Worm (Caenorhabditis elegans): ENCODE results near the gene nhx-9.

The nhx-9 gene

DNA sequence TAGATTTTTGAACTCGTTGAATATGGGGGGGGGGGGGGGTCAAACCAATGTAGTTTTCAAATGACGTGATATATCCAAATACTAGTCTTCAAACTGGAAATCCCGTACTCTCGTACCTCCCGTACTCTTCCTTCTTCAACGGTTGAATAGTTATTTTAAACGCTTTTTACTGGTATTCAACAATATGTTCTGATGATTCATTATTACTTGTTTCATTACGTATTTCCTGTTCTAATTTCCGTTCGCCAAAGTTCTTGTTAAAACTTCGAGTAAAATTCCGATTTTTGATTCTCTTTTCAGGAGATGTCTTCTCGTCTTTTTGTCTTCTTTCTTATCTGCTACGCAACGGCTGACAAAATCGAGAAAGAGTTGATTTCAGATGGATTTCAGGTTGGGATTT is at the start of gene nhx-9:
TSS of gene nhx-9 (plus strand) at position 301 of the 400 bp plus-strand sequence.
- TF ChIP-seq elt-1 (tag; optimal IDR thresholded peaks at IDR 0.05), result no peak
- TF ChIP-seq ceh-9 (tag; optimal IDR thresholded peaks at IDR 0.05), result no peak
- no peak for TF ChIP-seq fkh-10 (GFP tag; optimal IDR thresholded peaks at IDR 0.05)
- TF ChIP-seq nhr-28 (tag; optimal IDR thresholded peaks at IDR 0.05), result no peak
- TF ChIP-seq lin-15B (tag; optimal IDR thresholded peaks at IDR 0.05), result no peak
- no peak for TF ChIP-seq nhr-23 (tag; optimal IDR thresholded peaks at IDR 0.05)

DNA sequence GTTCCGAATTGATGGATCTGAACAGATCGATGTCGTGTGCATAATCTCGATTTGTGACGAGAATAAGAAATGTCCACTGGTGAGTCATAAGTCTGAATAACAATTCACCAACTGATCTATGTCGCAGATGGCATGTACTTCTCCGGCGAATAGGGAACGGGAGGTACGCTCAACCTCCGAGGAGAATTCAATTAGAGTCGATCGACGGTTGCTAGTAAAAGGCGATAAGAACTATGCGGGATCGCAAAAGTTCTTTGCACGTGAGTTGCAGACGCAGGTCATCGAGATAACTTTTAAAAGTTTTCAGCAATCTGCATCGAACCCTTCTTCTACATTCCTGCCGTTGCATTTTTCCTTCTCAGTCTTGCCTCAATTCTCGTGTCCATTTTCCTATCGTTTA is 48.1 kb upstream of the nhx-9 start:
- TF ChIP-seq nhr-237 (tag; optimal IDR thresholded peaks at IDR 0.05), result no peak
- peak; percentile 77 for TF ChIP-seq elt-1 (tag; optimal IDR thresholded peaks at IDR 0.05)
- TF ChIP-seq nhr-77 (tag; optimal IDR thresholded peaks at IDR 0.05), result no peak
- TF ChIP-seq nhr-23 (tag; optimal IDR thresholded peaks at IDR 0.05), result peak; percentile 71
- no peak for TF ChIP-seq pha-4 (tag; optimal IDR thresholded peaks at IDR 0.05)
- TF ChIP-seq egl-27 (tag; optimal IDR thresholded peaks at IDR 0.05), result no peak
- TF ChIP-seq pqm-1 (tag; optimal IDR thresholded peaks at IDR 0.05), result no peak
- TF ChIP-seq snpc-4 (tag; optimal IDR thresholded peaks at IDR 0.05), result no peak

DNA sequence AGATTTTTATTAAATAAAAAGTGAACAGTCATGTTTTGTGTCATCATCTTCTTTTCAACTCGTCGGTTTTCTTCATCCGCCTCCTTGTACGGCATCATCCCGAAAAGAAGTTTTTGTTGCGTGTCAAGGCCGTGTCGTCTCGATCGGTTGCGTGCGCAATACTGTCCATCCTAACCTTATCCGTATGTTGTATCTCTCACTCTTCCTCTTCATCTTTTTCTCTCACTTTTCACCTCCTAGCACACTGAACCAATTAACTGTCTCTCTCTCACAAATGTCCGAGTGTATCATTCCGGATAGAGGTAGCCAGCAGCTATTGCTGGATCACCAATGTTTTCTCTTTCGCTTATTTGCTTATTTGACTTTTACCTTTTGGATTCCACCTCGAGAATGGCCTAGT is 47.2 kb upstream of the nhx-9 start:
- no peak for TF ChIP-seq egl-27 (tag; optimal IDR thresholded peaks at IDR 0.05)
- no peak for TF ChIP-seq nhr-28 (tag; optimal IDR thresholded peaks at IDR 0.05)
- no peak for TF ChIP-seq ztf-4 (tag; optimal IDR thresholded peaks at IDR 0.05)
- TF ChIP-seq unc-62 (GFP tag; optimal IDR thresholded peaks at IDR 0.05), result no peak
- TF ChIP-seq eor-1 (tag; optimal IDR thresholded peaks at IDR 0.05), result no peak
- TF ChIP-seq ceh-16 (tag; optimal IDR thresholded peaks at IDR 0.05), result no peak
- no peak for TF ChIP-seq fkh-2 (tag; optimal IDR thresholded peaks at IDR 0.05)
- no peak for TF ChIP-seq ceh-9 (tag; optimal IDR thresholded peaks at IDR 0.05)
- peak; percentile 44 for TF ChIP-seq nhr-25 (tag; optimal IDR thresholded peaks at IDR 0.05)
- peak; percentile 45 for TF ChIP-seq nhr-43 (tag; optimal IDR thresholded peaks at IDR 0.05; ENCODE audit: poor library complexity, severe bottlenecking)
- TF ChIP-seq nhr-77 (tag; optimal IDR thresholded peaks at IDR 0.05), result no peak
- TF ChIP-seq sea-2 (GFP tag; optimal IDR thresholded peaks at IDR 0.05), result no peak
- no peak for TF ChIP-seq jun-1 (tag; optimal IDR thresholded peaks at IDR 0.05)
- no peak for TF ChIP-seq lin-39 (tag; optimal IDR thresholded peaks at IDR 0.05)
- TF ChIP-seq pqm-1 (tag; optimal IDR thresholded peaks at IDR 0.05), result no peak
- TF ChIP-seq R02D3.7 (tag; optimal IDR thresholded peaks at IDR 0.05), result no peak
- TF ChIP-seq nhr-237 (tag; optimal IDR thresholded peaks at IDR 0.05), result no peak
- peak; percentile 92 for TF ChIP-seq nhr-23 (tag; optimal IDR thresholded peaks at IDR 0.05)
- no peak for TF ChIP-seq ztf-11 (tag; optimal IDR thresholded peaks at IDR 0.05)
- no peak for TF ChIP-seq egl-5 (tag; optimal IDR thresholded peaks at IDR 0.05)
- TF ChIP-seq nfya-1 (tag; optimal IDR thresholded peaks at IDR 0.05; ENCODE audit: insufficient read depth), result no peak
- TF ChIP-seq hmg-11 (tag; optimal IDR thresholded peaks at IDR 0.05), result no peak
- no peak for TF ChIP-seq mml-1 (tag; optimal IDR thresholded peaks at IDR 0.05)
- no peak for TF ChIP-seq ama-1 (optimal IDR thresholded peaks at IDR 0.05)

DNA sequence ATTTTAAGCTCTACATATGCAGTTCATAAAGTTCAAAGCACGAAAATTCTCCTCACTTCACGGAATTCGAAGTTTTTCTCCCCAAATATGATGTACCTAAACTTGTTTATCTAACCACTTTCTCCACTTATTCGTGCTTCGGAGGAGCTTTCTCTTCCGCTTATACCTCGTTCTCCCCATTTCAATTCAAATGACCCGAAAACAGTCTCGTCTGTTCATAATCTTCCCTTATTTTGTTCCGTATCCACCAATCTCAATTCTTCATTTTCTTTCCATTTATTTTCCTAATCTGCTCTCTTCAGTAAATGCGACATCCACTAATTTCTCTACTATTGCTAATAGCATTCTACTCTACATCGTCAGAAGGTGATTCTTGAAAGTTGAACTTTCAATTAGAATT is 45.4 kb upstream of the nhx-9 start, which contains the start of gene let-653:
TSS of gene let-653 (plus strand) at position 301 of the 400 bp plus-strand sequence.
- no peak for TF ChIP-seq aly-2 (tag; optimal IDR thresholded peaks at IDR 0.05)
- TF ChIP-seq lin-39 (tag; optimal IDR thresholded peaks at IDR 0.05), result no peak
- TF ChIP-seq pha-4 (tag; optimal IDR thresholded peaks at IDR 0.05), result no peak
- no peak for TF ChIP-seq ceh-16 (tag; optimal IDR thresholded peaks at IDR 0.05)
- TF ChIP-seq tbx-2 (tag; optimal IDR thresholded peaks at IDR 0.05), result no peak
- no peak for TF ChIP-seq ZK546.5 (tag; optimal IDR thresholded peaks at IDR 0.05)
- TF ChIP-seq ama-1 (optimal IDR thresholded peaks at IDR 0.05), result no peak
- TF ChIP-seq ceh-9 (tag; optimal IDR thresholded peaks at IDR 0.05), result no peak
- TF ChIP-seq ztf-4 (tag; optimal IDR thresholded peaks at IDR 0.05), result no peak
- TF ChIP-seq fkh-2 (tag; optimal IDR thresholded peaks at IDR 0.05), result no peak
- no peak for TF ChIP-seq nhr-28 (tag; optimal IDR thresholded peaks at IDR 0.05)
- no peak for TF ChIP-seq elt-1 (tag; optimal IDR thresholded peaks at IDR 0.05)
- TF ChIP-seq eor-1 (tag; optimal IDR thresholded peaks at IDR 0.05), result no peak
- no peak for TF ChIP-seq nhr-25 (tag; optimal IDR thresholded peaks at IDR 0.05)
- TF ChIP-seq ceh-82 (tag; optimal IDR thresholded peaks at IDR 0.05), result no peak
- no peak for TF ChIP-seq zag-1 (tag; optimal IDR thresholded peaks at IDR 0.05)

DNA sequence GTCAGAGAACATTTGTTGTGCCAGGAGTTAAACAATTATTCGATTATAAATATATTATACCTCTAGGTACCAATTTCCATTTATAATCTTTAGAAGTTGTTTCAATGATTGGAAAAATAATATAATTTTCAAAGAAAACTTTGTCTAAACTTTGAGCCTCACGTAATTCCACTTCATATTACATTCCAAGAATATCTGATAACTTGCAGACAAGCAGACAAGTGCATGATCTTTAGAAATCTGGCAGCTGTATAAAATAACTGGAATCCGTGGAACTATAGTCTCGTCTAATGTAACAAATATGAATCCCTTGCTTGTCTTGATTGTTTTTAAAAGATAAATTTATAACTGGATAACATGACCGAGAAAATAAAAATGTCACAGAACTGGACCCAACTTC is 38.1 kb upstream of the nhx-9 start:
- no peak for TF ChIP-seq ceh-16 (tag; optimal IDR thresholded peaks at IDR 0.05)
- TF ChIP-seq eor-1 (tag; optimal IDR thresholded peaks at IDR 0.05), result no peak
- no peak for TF ChIP-seq elt-1 (tag; optimal IDR thresholded peaks at IDR 0.05)
- no peak for TF ChIP-seq nhr-77 (tag; optimal IDR thresholded peaks at IDR 0.05)
- TF ChIP-seq elt-2 (tag; optimal IDR thresholded peaks at IDR 0.05), result no peak
- no peak for TF ChIP-seq ztf-11 (tag; optimal IDR thresholded peaks at IDR 0.05)
- TF ChIP-seq zag-1 (tag; optimal IDR thresholded peaks at IDR 0.05), result no peak
- no peak for TF ChIP-seq egl-5 (tag; optimal IDR thresholded peaks at IDR 0.05)
- TF ChIP-seq mml-1 (tag; optimal IDR thresholded peaks at IDR 0.05), result no peak
- no peak for TF ChIP-seq ceh-82 (tag; optimal IDR thresholded peaks at IDR 0.05)
- no peak for TF ChIP-seq jun-1 (tag; optimal IDR thresholded peaks at IDR 0.05)
- TF ChIP-seq fos-1 (tag; optimal IDR thresholded peaks at IDR 0.05), result no peak
- no peak for TF ChIP-seq ceh-28 (tag; optimal IDR thresholded peaks at IDR 0.05)
- TF ChIP-seq pha-4 (tag; optimal IDR thresholded peaks at IDR 0.05), result no peak
- TF ChIP-seq pqm-1 (tag; optimal IDR thresholded peaks at IDR 0.05), result no peak
- TF ChIP-seq nhr-28 (tag; optimal IDR thresholded peaks at IDR 0.05), result no peak

Measured in whole organism, L3 larva.